Worm (Caenorhabditis elegans) whole organism, L3 larva: ENCODE results near the gene M28.4.
A peak's percentile ranks its signal among the peaks of the same experiment; 100 is the strongest.

Experiments
- R02D3.7 ChIP-seq: fragments of 150-350 bp; optimal IDR thresholded peaks from 2 replicates; lab custom pipeline; 2014; ENCODE audit warnings: missing biosample characterization, missing genetic modification characterization
- aly-2 ChIP-seq: fragments of 150-350 bp; optimal IDR thresholded peaks from 2 replicates; lab custom pipeline; 2014; ENCODE audit warnings: missing biosample characterization, missing genetic modification characterization
- ceh-82 ChIP-seq: fragments of 150-350 bp; optimal IDR thresholded peaks from 2 replicates; lab custom pipeline; 2014; ENCODE audit warnings: missing biosample characterization, missing genetic modification characterization
- ceh-9 ChIP-seq: sonication (generic microtip); optimal IDR thresholded peaks from 2 replicates; lab custom pipeline; 2018; ENCODE audit warnings: missing biosample characterization, missing genetic modification characterization
- egl-5 ChIP-seq: fragments of 150-350 bp; optimal IDR thresholded peaks from 2 replicates; lab custom pipeline; 2017; ENCODE audit warnings: missing biosample characterization, missing genetic modification reagents, missing genetic modification characterization, inconsistent platforms
- elt-2 ChIP-seq: sonication (generic microtip); optimal IDR thresholded peaks from 2 replicates; lab custom pipeline; 2016; ENCODE audit warnings: missing genetic modification reagents, mild to moderate bottlenecking, missing genetic modification characterization, missing compliant biosample characterization
- eor-1 ChIP-seq, 2 experiments: fragments of 150-350 bp; optimal IDR thresholded peaks; 2 replicates each; lab custom pipeline; 2014 to 2018; ENCODE audit warnings: missing biosample characterization in 2 of 2, missing genetic modification characterization in 2 of 2
- fkh-10 ChIP-seq: sonication (generic microtip); optimal IDR thresholded peaks from 2 replicates; lab custom pipeline; 2017; ENCODE audit warnings: missing biosample characterization, missing genetic modification reagents, missing genetic modification characterization
- fkh-2 ChIP-seq: fragments of 150-350 bp; optimal IDR thresholded peaks from 2 replicates; lab custom pipeline; 2014; ENCODE audit warnings: missing biosample characterization, missing genetic modification reagents, missing genetic modification characterization
- hmg-11 ChIP-seq: sonication (generic microtip); optimal IDR thresholded peaks from 2 replicates; lab custom pipeline; 2016; ENCODE audit warnings: missing genetic modification characterization, missing compliant biosample characterization
- lin-15B ChIP-seq: fragments of 150-350 bp; optimal IDR thresholded peaks from 2 replicates; lab custom pipeline; 2014; ENCODE audit warnings: missing biosample characterization, missing genetic modification characterization
- lin-39 ChIP-seq: fragments of 150-350 bp; optimal IDR thresholded peaks from 2 replicates; lab custom pipeline; 2018; ENCODE audit warnings: missing biosample characterization, missing genetic modification reagents, missing genetic modification characterization
- lsy-12 ChIP-seq: sonication (generic microtip); optimal IDR thresholded peaks from 2 replicates; lab custom pipeline; 2016; ENCODE audit warnings: mild to moderate bottlenecking, missing genetic modification characterization, missing compliant biosample characterization
- mdl-1 ChIP-seq: fragments of 150-350 bp; optimal IDR thresholded peaks from 2 replicates; lab custom pipeline; 2014; ENCODE audit warnings: missing biosample characterization, missing genetic modification characterization
- mml-1 ChIP-seq: fragments of 150-350 bp; sonication (generic microtip); optimal IDR thresholded peaks from 3 replicates; lab custom pipeline; 2014; ENCODE audit warnings: missing biosample characterization, missing genetic modification characterization
- nhr-11 ChIP-seq: fragments of 150-350 bp; optimal IDR thresholded peaks from 2 replicates; lab custom pipeline; 2014; ENCODE audit warnings: missing biosample characterization, missing genetic modification characterization
- nhr-23 ChIP-seq: fragments of 150-350 bp; optimal IDR thresholded peaks from 2 replicates; lab custom pipeline; 2014; ENCODE audit warnings: missing biosample characterization, missing genetic modification reagents, missing genetic modification characterization
- nhr-237 ChIP-seq: fragments of 150-350 bp; optimal IDR thresholded peaks from 2 replicates; lab custom pipeline; 2014; ENCODE audit warnings: missing biosample characterization, missing genetic modification characterization
- nhr-25 ChIP-seq: sonication (generic microtip); optimal IDR thresholded peaks from 2 replicates; lab custom pipeline; 2017; ENCODE audit warnings: missing biosample characterization, missing genetic modification characterization
- nhr-28 ChIP-seq: fragments of 150-350 bp; optimal IDR thresholded peaks from 2 replicates; lab custom pipeline; 2014; ENCODE audit warnings: missing biosample characterization, missing genetic modification characterization
- nhr-43 ChIP-seq: sonication (generic microtip); optimal IDR thresholded peaks from 2 replicates; lab custom pipeline; 2016; ENCODE audit warnings: mild to moderate bottlenecking, missing genetic modification characterization, missing compliant biosample characterization; ENCODE audit not compliant: poor library complexity, severe bottlenecking
- nhr-67 ChIP-seq: fragments of 150-350 bp; optimal IDR thresholded peaks from 2 replicates; lab custom pipeline; 2014; ENCODE audit warnings: missing biosample characterization, missing genetic modification characterization
- nhr-76 ChIP-seq: fragments of 150-350 bp; sonication (generic microtip); optimal IDR thresholded peaks from 5 replicates; lab custom pipeline; 2014; ENCODE audit warnings: missing biosample characterization, missing genetic modification characterization
- nhr-77 ChIP-seq: fragments of 150-350 bp; optimal IDR thresholded peaks from 2 replicates; lab custom pipeline; 2014; ENCODE audit warnings: missing biosample characterization, missing genetic modification characterization
- pha-4 ChIP-seq: fragments of 150-350 bp; optimal IDR thresholded peaks from 2 replicates; lab custom pipeline; 2014; ENCODE audit warnings: missing biosample characterization, missing genetic modification reagents, missing genetic modification characterization
- pqm-1 ChIP-seq: fragments of 150-350 bp; optimal IDR thresholded peaks from 2 replicates; lab custom pipeline; 2017; ENCODE audit warnings: missing biosample characterization, missing genetic modification characterization, inconsistent platforms
- sea-2 ChIP-seq: fragments of 150-350 bp; sonication (generic microtip); optimal IDR thresholded peaks from 4 replicates; lab custom pipeline; 2014; ENCODE audit warnings: missing biosample characterization, missing genetic modification reagents, missing genetic modification characterization
- snpc-4 ChIP-seq: fragments of 150-350 bp; optimal IDR thresholded peaks from 2 replicates; lab custom pipeline; 2014; ENCODE audit warnings: missing biosample characterization, missing genetic modification characterization
- unc-39 ChIP-seq: sonication (generic microtip); optimal IDR thresholded peaks from 4 replicates; lab custom pipeline; 2017; ENCODE audit warnings: missing biosample characterization, missing genetic modification characterization
- unc-62 ChIP-seq: fragments of 150-350 bp; sonication (generic microtip); optimal IDR thresholded peaks from 4 replicates; lab custom pipeline; 2014; ENCODE audit warnings: missing biosample characterization, missing genetic modification reagents, missing genetic modification characterization
- ztf-11 ChIP-seq: fragments of 150-350 bp; optimal IDR thresholded peaks from 2 replicates; lab custom pipeline; 2014; ENCODE audit warnings: missing biosample characterization, missing genetic modification characterization
- ztf-4 ChIP-seq: fragments of 150-350 bp; optimal IDR thresholded peaks from 2 replicates; lab custom pipeline; 2014; ENCODE audit warnings: missing biosample characterization, missing genetic modification characterization

M28.4 gene

ce11 chrII:10643403-10643802 lies at the start of gene M28.4:
Gene M28.4, plus strand, starts transcription at chrII:10643703.
- TF ChIP-seq mml-1 (tag; lab: Kevin White, UChicago) (no peak), nhr-11 (tag; lab: Kevin White, UChicago) (no peak), nhr-77 (tag; lab: Kevin White, UChicago) (no peak), egl-5 (tag; lab: Kevin White, UChicago) (no peak), lin-39 (tag; lab: Kevin White, UChicago) (no peak)

ce11 chrII:10594312-10594711 lies 49.2 kb upstream of the M28.4 start:
- no peak for TF ChIP-seq lsy-12
- TF ChIP-seq nhr-11 (tag; lab: Kevin White, UChicago) = no peak
- TF ChIP-seq unc-62 (GFP tag; lab: Kevin White, UChicago) = no peak
- no peak for TF ChIP-seq nhr-25 (tag; lab: Kevin White, UChicago)
- no peak for TF ChIP-seq snpc-4 (tag; lab: Kevin White, UChicago)
- no peak for TF ChIP-seq nhr-77 (tag; lab: Kevin White, UChicago)
- TF ChIP-seq ztf-4 (tag; lab: Kevin White, UChicago) = no peak
- TF ChIP-seq nhr-23 (tag; lab: Kevin White, UChicago) = no peak
- no peak for TF ChIP-seq ceh-9 (tag; lab: Kevin White, UChicago)
- no peak for TF ChIP-seq mml-1 (tag; lab: Kevin White, UChicago)
- TF ChIP-seq hmg-11 (tag; lab: Kevin White, UChicago) = no peak
- TF ChIP-seq ceh-82 (tag; lab: Kevin White, UChicago) = no peak
- no peak for TF ChIP-seq ztf-11 (tag; lab: Kevin White, UChicago)
- TF ChIP-seq eor-1 (tag; optimal IDR thresholded peaks at IDR 0.05; lab: Kevin White, UChicago) = no peak
- TF ChIP-seq aly-2 = no peak
- TF ChIP-seq sea-2 (GFP tag; lab: Kevin White, UChicago) = no peak
- no peak for TF ChIP-seq nhr-43 (tag; lab: Kevin White, UChicago)
- no peak for TF ChIP-seq lin-39 (tag; lab: Kevin White, UChicago)
- no peak for TF ChIP-seq R02D3.7 (tag; lab: Kevin White, UChicago)
- no peak for TF ChIP-seq nhr-237 (tag; lab: Kevin White, UChicago)

- TF ChIP-seq pha-4 (tag; lab: Kevin White, UChicago) (peak; percentile 33), mdl-1 (tag; lab: Kevin White, UChicago) (no peak), fkh-2 (tag; lab: Kevin White, UChicago) (no peak), pqm-1 (tag; lab: Kevin White, UChicago) (peak; percentile 70), unc-39 (tag; lab: Kevin White, UChicago) (no peak), aly-2 (no peak), fkh-10 (GFP tag; lab: Kevin White, UChicago) (no peak), ztf-11 (tag; lab: Kevin White, UChicago) (no peak), hmg-11 (tag; lab: Kevin White, UChicago) (no peak), nhr-28 (tag; lab: Kevin White, UChicago) (no peak), R02D3.7 (tag; lab: Kevin White, UChicago) (no peak), lsy-12 (no peak), elt-2 (tag; lab: Kevin White, UChicago) (peak; percentile 92), lin-15B (tag; lab: Kevin White, UChicago) (no peak)
Measured at ce11 chrII:10594758-10595157, 48.7 kb upstream of the M28.4 start, which contains the start of gene C14A4.6. Gene C14A4.6, minus strand, starts transcription at chrII:10594776.

ce11 chrII:10596462-10596861 lies 47.0 kb upstream of the M28.4 start, which contains the start of gene C14A4.7:
Gene C14A4.7, minus strand, starts transcription at chrII:10596562.
- TF ChIP-seq elt-2 (tag; lab: Kevin White, UChicago) (peak; percentile 16), nhr-43 (tag; lab: Kevin White, UChicago) (no peak)
- TF ChIP-seq, all 47 proteins: peak for 1

- no peak for TF ChIP-seq nhr-67 (tag; lab: Kevin White, UChicago)
- TF ChIP-seq nhr-76 (tag; lab: Kevin White, UChicago) = no peak
- no peak for TF ChIP-seq mdl-1 (tag; lab: Kevin White, UChicago)
Measured at ce11 chrII:10598039-10598438, 45.5 kb upstream of the M28.4 start, which contains the start of gene C14A4.8. Gene C14A4.8, minus strand, starts transcription at chrII:10598139.
